Fruit fly (Drosophila melanogaster) whole organism, embryonic: ENCODE results near the gene Ice2.
A peak's percentile ranks its signal among the peaks of the same experiment; 100 is the strongest.

ENCODE experiments used
- Ada2b ChIP-seq: fragments of 200-800 bp; sonication (Bioruptor generic); IDR thresholded peaks from 2 replicates; pipeline ENCODE4 v1.3.6; 2022; ENCODE audit warnings: missing biosample characterization, missing genetic modification characterization
- B-H1 ChIP-seq: fragments of 200-800 bp; sonication (Bioruptor generic); IDR thresholded peaks from 3 replicates; pipeline ENCODE4 v1.3.6; 2022; ENCODE audit warnings: missing biosample characterization, missing genetic modification characterization
- CG14050 ChIP-seq: fragments of 200-800 bp; sonication (Bioruptor generic); IDR thresholded peaks from 3 replicates; pipeline ENCODE4 v1.3.6; 2022; ENCODE audit warnings: missing biosample characterization, missing genetic modification characterization
- CG15073 ChIP-seq: fragments of 200-800 bp; sonication (Bioruptor generic); optimal IDR thresholded peaks from 2 replicates; lab custom pipeline; 2016; ENCODE audit warnings: missing biosample characterization, missing genetic modification characterization
- CG16815 ChIP-seq: fragments of 200-800 bp; sonication (Bioruptor generic); optimal IDR thresholded peaks from 3 replicates; lab custom pipeline; 2017; ENCODE audit warnings: missing biosample characterization, mild to moderate bottlenecking, missing genetic modification characterization
- CG17328 ChIP-seq: fragments of 200-800 bp; sonication (Bioruptor generic); IDR thresholded peaks from 2 replicates; pipeline ENCODE4 v1.3.6; 2022; ENCODE audit warnings: missing biosample characterization, missing genetic modification characterization
- CG17568 ChIP-seq: fragments of 200-800 bp; sonication (Bioruptor generic); optimal IDR thresholded peaks from 2 replicates; lab custom pipeline; 2018; ENCODE audit warnings: missing biosample characterization, mild to moderate bottlenecking, missing genetic modification characterization, moderate library complexity
- CG2202 ChIP-seq: fragments of 200-800 bp; sonication (Bioruptor generic); optimal IDR thresholded peaks from 2 replicates; lab custom pipeline; 2018; ENCODE audit warnings: missing biosample characterization, mild to moderate bottlenecking, missing genetic modification characterization
- CG32767 ChIP-seq: fragments of 200-800 bp; sonication (Bioruptor generic); IDR thresholded peaks from 2 replicates; pipeline ENCODE4 v1.3.6; 2022; ENCODE audit warnings: missing biosample characterization, missing genetic modification characterization
- CG3995 ChIP-seq: fragments of 200-800 bp; sonication (Bioruptor generic); optimal IDR thresholded peaks from 3 replicates; lab custom pipeline; 2016; ENCODE audit warnings: missing biosample characterization, missing genetic modification characterization
- CG4424 ChIP-seq: fragments of 200-800 bp; sonication (Bioruptor generic); optimal IDR thresholded peaks from 3 replicates; lab custom pipeline; 2016; ENCODE audit warnings: missing biosample characterization, missing genetic modification characterization
- CG8281 ChIP-seq: fragments of 200-800 bp; sonication (Bioruptor generic); optimal IDR thresholded peaks from 2 replicates; lab custom pipeline; 2018; ENCODE audit warnings: missing biosample characterization, mild to moderate bottlenecking, missing genetic modification characterization, moderate library complexity
- CG8359 ChIP-seq: fragments of 200-800 bp; sonication (Bioruptor generic); optimal IDR thresholded peaks from 2 replicates; lab custom pipeline; 2017; ENCODE audit warnings: missing biosample characterization, mild to moderate bottlenecking, missing genetic modification characterization, borderline replicate concordance
- CG8924 ChIP-seq: fragments of 200-800 bp; optimal IDR thresholded peaks from 3 replicates; lab custom pipeline; 2019; ENCODE audit warnings: missing biosample characterization, mild to moderate bottlenecking, missing genetic modification characterization, moderate library complexity
- CG9609 ChIP-seq: fragments of 200-800 bp; sonication (Bioruptor generic); optimal IDR thresholded peaks from 3 replicates; lab custom pipeline; 2016; ENCODE audit warnings: missing biosample characterization, missing genetic modification characterization
- Gsc ChIP-seq: fragments of 200-800 bp; sonication (Bioruptor generic); IDR thresholded peaks from 2 replicates; pipeline ENCODE4 v1.3.6; 2022; ENCODE audit warnings: missing biosample characterization, missing genetic modification characterization
- H15 ChIP-seq: fragments of 200-800 bp; sonication (Bioruptor generic); IDR thresholded peaks from 3 replicates; pipeline ENCODE4 v1.3.6; 2022; ENCODE audit warnings: missing biosample characterization, missing genetic modification characterization
- HLH54F ChIP-seq: fragments of 200-800 bp; sonication (Bioruptor generic); optimal IDR thresholded peaks from 3 replicates; lab custom pipeline; 2016; ENCODE audit warnings: missing biosample characterization, missing genetic modification characterization
- Mad ChIP-seq: fragments of 200-800 bp; sonication (Bioruptor generic); optimal IDR thresholded peaks from 2 replicates; lab custom pipeline; 2016; ENCODE audit warnings: missing biosample characterization, missing genetic modification characterization
- Med ChIP-seq: fragments of 200-800 bp; sonication (Bioruptor generic); peaks from one replicate; lab custom pipeline; 2016; ENCODE audit warnings: missing biosample characterization, missing genetic modification characterization, mild to moderate bottlenecking, inconsistent platforms, moderate library complexity
- Opbp ChIP-seq: fragments of 200-800 bp; sonication (Bioruptor generic); IDR thresholded peaks from 3 replicates; pipeline ENCODE4 v1.3.6; 2022; ENCODE audit warnings: missing biosample characterization, missing genetic modification characterization; ENCODE audit not compliant: partially characterized antibody
- Sin3A ChIP-seq: fragments of >200 bp; optimal IDR thresholded peaks from 2 replicates; lab custom pipeline; 2018
- Ssrp ChIP-seq: fragments of 200-800 bp; sonication (Bioruptor generic); optimal IDR thresholded peaks from 2 replicates; lab custom pipeline; 2018; ENCODE audit warnings: missing biosample characterization, mild to moderate bottlenecking, missing genetic modification characterization, moderate library complexity
- Tbp ChIP-seq: fragments of >200 bp; optimal IDR thresholded peaks from 2 replicates; lab custom pipeline; 2018; ENCODE audit warnings: missing biosample characterization, missing genetic modification characterization
- Xrp1 ChIP-seq: fragments of 200-800 bp; sonication (Bioruptor generic); IDR thresholded peaks from 2 replicates; pipeline ENCODE4 v1.3.6; 2022; ENCODE audit warnings: missing biosample characterization, missing genetic modification characterization
- abd-A ChIP-seq: fragments of 200-800 bp; sonication (Bioruptor generic); optimal IDR thresholded peaks from 3 replicates; lab custom pipeline; 2019; ENCODE audit warnings: missing biosample characterization, mild to moderate bottlenecking, missing genetic modification characterization, moderate library complexity
- br ChIP-seq: fragments of >200 bp; optimal IDR thresholded peaks from 2 replicates; lab custom pipeline; 2017
- chm ChIP-seq: fragments of 200-800 bp; sonication (Bioruptor generic); IDR thresholded peaks from 2 replicates; pipeline ENCODE4 v1.3.6; 2022; ENCODE audit warnings: missing biosample characterization, missing genetic modification characterization
- ci ChIP-seq: fragments of 200-800 bp; sonication (Bioruptor generic); IDR thresholded peaks from 3 replicates; pipeline ENCODE4 v1.3.6; 2022; ENCODE audit warnings: missing biosample characterization, missing genetic modification characterization
- corto ChIP-seq: fragments of 200-800 bp; sonication (Bioruptor generic); optimal IDR thresholded peaks from 2 replicates; lab custom pipeline; 2016; ENCODE audit warnings: missing biosample characterization, mild to moderate bottlenecking, missing genetic modification characterization, moderate library complexity
- danr ChIP-seq: fragments of 200-800 bp; sonication (Bioruptor generic); IDR thresholded peaks from 2 replicates; pipeline ENCODE4 v1.3.6; 2022; ENCODE audit warnings: missing biosample characterization, missing genetic modification characterization
- esg ChIP-seq: fragments of 200-800 bp; sonication (Bioruptor generic); conservative IDR thresholded peaks from 2 replicates; pipeline ENCODE4 v1.3.6; 2022; ENCODE audit warnings: missing biosample characterization, missing genetic modification characterization
- fd102C ChIP-seq: fragments of 200-800 bp; sonication (Bioruptor generic); optimal IDR thresholded peaks from 2 replicates; lab custom pipeline; 2018; ENCODE audit warnings: missing biosample characterization, mild to moderate bottlenecking, missing genetic modification characterization, moderate library complexity
- fru ChIP-seq: fragments of >200 bp; optimal IDR thresholded peaks from 2 replicates; lab custom pipeline; 2017
- fu2 ChIP-seq: fragments of 200-800 bp; sonication (Bioruptor generic); optimal IDR thresholded peaks from 2 replicates; lab custom pipeline; 2016; ENCODE audit warnings: missing biosample characterization, missing genetic modification characterization
- gce ChIP-seq: fragments of 200-800 bp; sonication (Bioruptor generic); IDR thresholded peaks from 3 replicates; pipeline ENCODE4 v1.3.6; 2022; ENCODE audit warnings: missing biosample characterization, missing genetic modification characterization
- gro ChIP-seq: fragments of 200-800 bp; sonication (Bioruptor generic); optimal IDR thresholded peaks from 2 replicates; lab custom pipeline; 2016; ENCODE audit warnings: missing biosample characterization, missing genetic modification characterization
- gsb ChIP-seq: fragments of 200-800 bp; sonication (Bioruptor generic); IDR thresholded peaks from 2 replicates; pipeline ENCODE4 v1.3.6; 2022; ENCODE audit warnings: missing biosample characterization, missing genetic modification characterization
- ind ChIP-seq: fragments of 200-800 bp; sonication (Bioruptor generic); optimal IDR thresholded peaks from 3 replicates; lab custom pipeline; 2016; ENCODE audit warnings: missing biosample characterization, missing genetic modification characterization
- insv ChIP-seq, 2 experiments: fragments of 200-800 bp; sonication (Bioruptor generic); optimal IDR thresholded peaks; 3 replicates each; lab custom pipeline; 2016 to 2018; ENCODE audit warnings: missing biosample characterization in 2 of 2, missing genetic modification characterization in 2 of 2
- mirr ChIP-seq: fragments of 200-800 bp; sonication (Bioruptor generic); optimal IDR thresholded peaks from 3 replicates; lab custom pipeline; 2018; ENCODE audit warnings: missing biosample characterization, mild to moderate bottlenecking, missing genetic modification characterization
- mld ChIP-seq: fragments of 200-800 bp; sonication (Bioruptor generic); IDR thresholded peaks from 3 replicates; pipeline ENCODE4 v1.3.6; 2022; ENCODE audit warnings: missing biosample characterization, missing genetic modification characterization; ENCODE audit not compliant: partially characterized antibody
- odd ChIP-seq: fragments of 200-800 bp; sonication (Bioruptor generic); optimal IDR thresholded peaks from 2 replicates; lab custom pipeline; 2017; ENCODE audit warnings: missing biosample characterization, mild to moderate bottlenecking, missing genetic modification characterization
- sima ChIP-seq: fragments of 200-800 bp; sonication (Bioruptor generic); optimal IDR thresholded peaks from 2 replicates; lab custom pipeline; 2016; ENCODE audit warnings: missing biosample characterization, missing genetic modification characterization
- slp2 ChIP-seq: fragments of 200-800 bp; sonication (Bioruptor generic); optimal IDR thresholded peaks from 2 replicates; lab custom pipeline; 2016; ENCODE audit warnings: missing biosample characterization, missing genetic modification characterization
- so ChIP-seq: fragments of 200-800 bp; sonication (Bioruptor generic); IDR thresholded peaks from 3 replicates; pipeline ENCODE4 v1.3.6; 2022; ENCODE audit warnings: missing biosample characterization, missing genetic modification characterization
- stwl ChIP-seq: fragments of 200-800 bp; sonication (Bioruptor generic); optimal IDR thresholded peaks from 3 replicates; lab custom pipeline; 2018; ENCODE audit warnings: missing biosample characterization, mild to moderate bottlenecking, missing genetic modification characterization, moderate library complexity
- tap ChIP-seq: fragments of 200-800 bp; optimal IDR thresholded peaks from 3 replicates; lab custom pipeline; 2019; ENCODE audit warnings: missing biosample characterization, mild to moderate bottlenecking, missing genetic modification characterization, moderate library complexity
- ttk ChIP-seq: fragments of 200-800 bp; sonication (Bioruptor generic); IDR thresholded peaks from 2 replicates; pipeline ENCODE4 v2.1.2; 2022; ENCODE audit warnings: missing biosample characterization, missing genetic modification characterization
- tx ChIP-seq: fragments of 200-800 bp; sonication (Bioruptor generic); optimal IDR thresholded peaks from 2 replicates; lab custom pipeline; 2016; ENCODE audit warnings: missing biosample characterization, missing genetic modification characterization
- unc-4 ChIP-seq: fragments of 200-800 bp; sonication (Bioruptor generic); IDR thresholded peaks from 2 replicates; pipeline ENCODE4 v1.3.6; 2022; ENCODE audit warnings: missing biosample characterization, missing genetic modification characterization; ENCODE audit not compliant: partially characterized antibody

Gene Ice2

dm6 chr3R:21107907-21108591 lies 22.0 kb upstream of the Ice2 start, which contains the start of the genes Sec15 and rtet (continued):
- no peak for TF ChIP-seq CG8359
- peak; percentile 18; the same call in 1 of the 2 replicates for TF ChIP-seq CG17328
- peak; percentile 47; the same call in 1 of the 3 replicates for TF ChIP-seq H15
- no peak for TF ChIP-seq fd102C (GFP tag; lab: Kevin White, UChicago)
- peak; percentile 41; the same call in 1 of the 2 replicates for TF ChIP-seq Ada2b (GFP tag; lab: Robert Waterston, UW)
- peak; percentile 33 for TF ChIP-seq CG9609 (GFP tag; lab: Kevin White, UChicago)
- peak; percentile 75 for TF ChIP-seq ci (GFP tag; lab: Robert Waterston, UW)
- TF ChIP-seq insv (GFP tag; optimal IDR thresholded peaks at IDR 0.05; lab: Kevin White, UChicago): peak in 1 of 2 experiments; percentile 15
- TF ChIP-seq Ssrp (tag; lab: Kevin White, UChicago): peak; percentile 72
- no peak for TF ChIP-seq CG15073 (GFP tag; lab: Kevin White, UChicago)
- peak; percentile 25 for TF ChIP-seq slp2 (GFP tag; lab: Kevin White, UChicago)
- peak; percentile 57 for TF ChIP-seq ind
- TF ChIP-seq mld: peak; percentile 46; the same call in 1 of the 3 replicates
- TF ChIP-seq br (lab: Kevin White, UChicago): no peak
- TF ChIP-seq CG16815 (GFP tag; lab: Kevin White, UChicago): peak; percentile 29
- TF ChIP-seq tx (GFP tag; lab: Kevin White, UChicago): peak; percentile 19
- TF ChIP-seq Opbp: peak; percentile 42
- TF ChIP-seq CG2202 (tag; lab: Kevin White, UChicago): no peak
- TF ChIP-seq gsb (GFP tag; lab: Robert Waterston, UW): peak; percentile 45; the same call in 1 of the 2 replicates
- peak; percentile 84 for TF ChIP-seq Med (GFP tag; lab: Kevin White, UChicago)
- TF ChIP-seq esg: no peak
- no peak for TF ChIP-seq corto (GFP tag; lab: Kevin White, UChicago)
- no peak for TF ChIP-seq Sin3A (lab: Kevin White, UChicago)
- no peak for TF ChIP-seq gro (GFP tag; lab: Kevin White, UChicago)
- TF ChIP-seq gce (GFP tag; lab: Robert Waterston, UW): no peak
- TF ChIP-seq abd-A (tag; lab: Kevin White, UChicago): no peak
- TF ChIP-seq mirr (GFP tag; lab: Kevin White, UChicago): peak; percentile 47
- no peak for TF ChIP-seq Gsc (GFP tag; lab: Robert Waterston, UW)
- TF ChIP-seq Tbp (GFP tag; lab: Kevin White, UChicago): no peak
- no peak; the same call in 2 of the 3 replicates for TF ChIP-seq B-H1 (GFP tag; lab: Robert Waterston, UW)
- TF ChIP-seq ttk (GFP tag; lab: Robert Waterston, UW): 0 out of 2 replicates have a peak, but pooled peaks have one; percentile 24
- TF ChIP-seq tap: no peak
- TF ChIP-seq so (GFP tag; lab: Robert Waterston, UW): 0 out of 3 replicates have a peak, but pooled peaks have one; percentile 23
- TF ChIP-seq danr (GFP tag; lab: Robert Waterston, UW): no peak
- no peak for TF ChIP-seq CG17568 (GFP tag; lab: Kevin White, UChicago)
- peak; percentile 48 for TF ChIP-seq Mad (GFP tag; lab: Kevin White, UChicago)
- no peak for TF ChIP-seq sima (GFP tag; lab: Kevin White, UChicago)
- TF ChIP-seq CG4424 (GFP tag; lab: Kevin White, UChicago): peak; percentile 54
- TF ChIP-seq odd: no peak
- peak; percentile 5 for TF ChIP-seq fu2 (GFP tag; lab: Kevin White, UChicago)
- peak; percentile 60; the same call in 1 of the 2 replicates for TF ChIP-seq chm
- peak; percentile 80 for TF ChIP-seq CG8924 (tag; lab: Kevin White, UChicago)
- peak; percentile 40 for TF ChIP-seq HLH54F (GFP tag; lab: Kevin White, UChicago)
- TF ChIP-seq stwl (tag; lab: Kevin White, UChicago): peak; percentile 44
- TF ChIP-seq CG14050 (GFP tag; lab: Robert Waterston, UW): peak; percentile 13; the same call in 1 of the 3 replicates
- TF ChIP-seq Xrp1 (GFP tag; lab: Robert Waterston, UW): peak; percentile 80
- TF ChIP-seq CG8281 (tag; lab: Kevin White, UChicago): no peak
- TF ChIP-seq unc-4 (GFP tag; lab: Robert Waterston, UW): peak; percentile 68
- TF ChIP-seq fru: no peak
- TF ChIP-seq CG32767 (GFP tag; lab: Robert Waterston, UW): no peak
- TF ChIP-seq CG3995 (GFP tag; lab: Kevin White, UChicago): no peak
